Fruit fly (Drosophila melanogaster) ovary, adult (tissue): Measurements from ENCODE around the gene CG11791.

ENCODE experiments used
- CG17801 ChIP-seq: fragments of 200-800 bp; optimal IDR thresholded peaks from 2 replicates; lab custom pipeline; 2019; ENCODE audit warnings: missing biosample characterization, mild to moderate bottlenecking, missing genetic modification characterization, moderate library complexity; ENCODE audit not compliant: partially characterized antibody

CG11791 gene

DNA sequence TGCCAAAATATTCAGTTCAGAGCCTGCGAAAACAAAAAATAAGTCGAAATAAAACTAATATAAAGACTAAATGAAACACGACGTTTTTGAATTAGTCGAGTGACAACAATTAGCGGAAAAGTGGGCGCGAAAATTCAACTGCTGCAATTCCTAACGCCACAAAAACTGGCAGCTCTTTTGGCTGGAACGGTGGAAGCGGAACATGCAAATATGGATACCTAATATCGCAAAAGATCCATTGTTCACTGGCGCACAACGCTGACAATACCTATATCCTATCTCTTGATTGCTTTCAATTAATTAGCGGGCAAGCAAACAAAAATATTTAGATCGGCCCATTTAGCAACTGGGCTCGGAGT, at the start of gene CG11791:
Gene CG11791 (plus strand): TSS at position 234 of the 359 bp plus-strand sequence.
- TF ChIP-seq CG17801 (GFP tag; lab: Kevin White, UChicago), result no peak

dm6 chr3R:25002257-25002656, 47.2 kb upstream of the CG11791 start:
- no peak for TF ChIP-seq CG17801 (GFP tag; lab: Kevin White, UChicago)

- no peak for TF ChIP-seq CG17801 (GFP tag; lab: Kevin White, UChicago)
Observed at dm6 chr3R:25004064-25004463, 45.4 kb upstream of the CG11791 start.

DNA sequence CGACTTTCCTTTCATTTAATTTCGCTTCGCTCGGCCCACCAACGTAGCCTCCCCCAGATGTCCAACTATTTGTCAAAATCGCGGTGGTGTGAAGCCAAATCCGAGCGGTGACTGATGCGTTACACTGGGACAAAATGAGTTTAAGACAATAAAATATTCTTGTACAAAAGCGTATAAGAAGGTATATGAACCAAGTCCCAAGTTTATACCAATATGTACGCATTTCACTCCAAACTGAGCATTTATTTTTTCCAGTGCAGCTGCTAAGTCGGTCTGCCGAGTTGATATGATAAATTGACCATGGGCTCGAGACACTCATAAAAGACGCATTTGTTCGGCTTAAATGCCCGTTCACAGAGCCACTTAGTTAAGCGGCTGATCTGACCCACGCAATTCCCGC, 44.7 kb upstream of the CG11791 start:
- no peak for TF ChIP-seq CG17801 (GFP tag; lab: Kevin White, UChicago)

DNA sequence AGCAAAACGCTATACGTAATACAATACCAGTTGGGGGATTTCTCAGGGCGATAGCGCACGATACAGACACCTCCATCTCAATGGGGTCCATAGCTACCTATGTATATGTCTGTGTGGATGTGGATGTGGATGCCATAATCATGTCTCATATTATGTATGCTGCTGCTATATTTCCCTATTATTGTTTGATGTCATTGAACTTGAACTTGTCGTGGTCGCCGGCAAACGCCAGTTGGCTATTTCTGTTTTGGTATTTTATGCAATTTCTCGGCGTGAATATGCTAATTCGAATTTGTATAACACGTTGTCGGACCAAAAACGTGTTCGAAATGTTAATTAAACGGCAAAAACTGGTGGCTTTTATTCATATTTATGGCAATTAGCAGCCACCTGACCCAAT, 43.7 kb upstream of the CG11791 start:
- no peak for TF ChIP-seq CG17801 (GFP tag; lab: Kevin White, UChicago)

dm6 chr3R:25009745-25010446, 39.5 kb upstream of the CG11791 start:
- TF ChIP-seq CG17801 (GFP tag; lab: Kevin White, UChicago), result no peak

DNA sequence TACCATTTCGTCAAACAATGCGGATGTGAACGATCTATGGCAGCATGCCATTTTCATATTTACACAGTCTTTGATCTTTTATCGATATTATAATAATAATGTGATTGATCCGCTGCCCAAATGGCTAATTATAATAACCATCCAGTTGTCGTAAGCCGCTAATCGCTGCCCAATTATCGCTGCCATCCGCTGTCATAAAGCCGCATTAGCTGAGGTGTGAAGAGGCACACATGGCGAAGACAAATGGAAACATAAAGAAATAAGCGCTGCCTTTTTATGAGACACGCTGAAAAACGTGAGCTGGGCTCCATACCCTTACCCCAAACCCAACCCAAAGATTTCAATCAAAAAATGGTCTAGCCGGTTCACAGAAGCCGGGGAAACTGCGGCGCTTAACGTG, 37.4 kb upstream of the CG11791 start:
- TF ChIP-seq CG17801 (GFP tag; lab: Kevin White, UChicago), result no peak

DNA sequence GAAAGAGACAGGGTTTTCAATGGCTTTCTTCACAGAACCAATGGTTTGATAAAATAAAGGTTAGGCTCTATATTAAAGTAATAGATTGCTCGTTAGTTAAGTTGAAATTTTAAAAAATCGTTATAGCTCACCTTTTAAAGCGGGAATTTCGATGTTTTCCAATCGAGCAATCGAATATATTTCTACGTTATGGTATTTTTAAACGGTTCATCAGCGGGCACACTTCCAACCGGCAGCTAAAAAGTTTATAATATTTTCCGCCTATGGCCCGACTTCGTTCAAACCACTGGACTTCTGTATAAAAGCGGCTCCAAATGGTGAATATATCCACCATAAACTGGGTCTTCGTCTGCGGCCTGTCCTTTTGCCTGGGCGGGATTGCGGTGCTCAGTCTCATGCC, 26.4 kb upstream of the CG11791 start, which contains the start of gene beta4GalT7:
Gene beta4GalT7 (plus strand): TSS at position 201 of the 400 bp plus-strand sequence.
- TF ChIP-seq CG17801 (GFP tag; lab: Kevin White, UChicago), result no peak

DNA sequence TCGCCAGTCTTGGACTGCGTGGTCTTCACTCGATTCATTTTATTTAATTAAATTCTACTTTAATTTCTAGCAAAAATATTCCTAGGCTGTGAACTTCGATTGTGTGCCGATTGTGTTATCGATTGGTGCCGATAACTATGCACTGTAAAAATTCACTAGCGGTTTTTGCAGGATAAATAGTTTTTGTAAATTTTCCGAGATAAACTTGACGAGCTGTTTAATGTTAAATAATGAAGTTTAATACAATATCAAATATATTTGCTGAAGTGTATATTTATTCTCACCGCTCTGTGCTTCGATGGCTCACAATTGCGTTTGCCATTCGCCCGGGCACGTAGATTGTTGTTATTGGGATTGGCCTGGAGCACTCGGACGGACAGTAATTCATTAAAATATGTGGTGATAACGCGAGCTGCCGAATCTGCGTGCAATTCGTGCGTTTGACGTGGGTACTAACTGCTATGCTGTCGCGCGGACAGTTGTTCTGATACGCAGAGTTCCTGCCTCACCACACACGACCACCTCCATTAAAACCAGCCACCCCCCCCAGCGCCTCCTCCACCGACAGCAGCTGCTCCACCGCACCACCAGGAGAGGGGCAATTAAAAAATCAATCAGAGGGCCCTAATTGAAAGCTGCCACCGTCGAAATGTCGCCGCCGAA, 24.4 kb upstream of the CG11791 start, which contains the start of the genes EMC6 and Hr96:
Gene EMC6 (minus strand): TSS at position 123 of the 663 bp plus-strand sequence.
Gene Hr96 (plus strand): TSS at position 341 of the 663 bp plus-strand sequence.
- TF ChIP-seq CG17801 (GFP tag; lab: Kevin White, UChicago), result peak; percentile 93

- TF ChIP-seq CG17801 (GFP tag; lab: Kevin White, UChicago), result no peak
Observed at dm6 chr3R:25027281-25028219, 21.9 kb upstream of the CG11791 start.

dm6 chr3R:25032686-25033085, 16.7 kb upstream of the CG11791 start:
- no peak for TF ChIP-seq CG17801 (GFP tag; lab: Kevin White, UChicago)

DNA sequence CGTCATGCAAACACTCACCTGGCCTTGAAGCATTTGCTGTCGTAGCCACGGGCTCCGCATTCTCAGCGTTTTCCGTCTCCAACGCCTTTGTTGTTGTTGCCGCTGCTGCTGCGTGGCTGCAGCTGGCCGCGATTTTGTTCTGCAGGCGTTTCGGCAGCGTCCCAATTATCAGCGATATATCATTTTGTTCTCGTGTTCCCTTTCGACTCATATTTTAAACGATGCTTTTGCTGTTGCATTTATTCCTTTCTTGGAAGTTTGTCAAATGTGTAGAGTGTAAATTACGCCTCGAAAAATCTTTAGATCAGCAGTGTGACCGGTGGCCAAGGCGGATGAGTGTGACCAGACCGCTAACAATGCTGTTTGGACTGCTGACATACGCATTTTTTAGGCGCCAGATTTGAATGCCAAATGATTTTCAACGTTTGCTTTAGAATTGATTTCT, 16.3 kb upstream of the CG11791 start, which contains the start of gene Smg6:
Gene Smg6 (minus strand): TSS at position 324 of the 445 bp plus-strand sequence.
- TF ChIP-seq CG17801 (GFP tag; lab: Kevin White, UChicago), result peak; percentile 35

DNA sequence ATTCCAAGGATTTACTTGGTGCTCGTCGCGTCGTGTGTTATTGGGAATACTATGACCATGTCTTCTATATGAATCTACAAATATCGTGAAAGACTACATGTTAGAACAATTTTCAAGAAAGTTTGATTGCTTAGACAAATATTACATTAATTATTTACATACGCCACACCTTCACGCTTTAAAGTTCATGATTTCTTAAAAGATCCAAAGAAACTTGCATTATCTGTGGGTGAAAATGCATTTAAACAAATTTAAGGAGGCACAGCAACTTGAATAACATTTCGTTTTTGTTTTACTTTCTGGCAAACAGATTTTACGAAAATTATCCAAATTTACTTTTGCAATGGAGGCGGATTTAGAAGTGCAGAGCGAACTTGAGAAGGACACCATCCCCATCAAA, 12.8 kb upstream of the CG11791 start, which contains the start of gene CG31115:
Gene CG31115 (plus strand): TSS at position 301 of the 400 bp plus-strand sequence.
- TF ChIP-seq CG17801 (GFP tag; lab: Kevin White, UChicago), result no peak

- TF ChIP-seq CG17801 (GFP tag; lab: Kevin White, UChicago), result peak; percentile 15
Observed at dm6 chr3R:25039028-25039476, 10.4 kb upstream of the CG11791 start, which contains the start of the genes Ythdf and bai. TSS of gene Ythdf (minus strand) at chr3R:25039249. TSS of gene bai (plus strand) at chr3R:25039374.
